Fruit fly (Drosophila melanogaster) whole organism, wandering third instar larva: ENCODE data around the gene CG1142.

Source experiments
- CG9705 ChIP-seq: fragments of 200-800 bp; sonication (Bioruptor generic); optimal IDR thresholded peaks from 2 replicates; lab custom pipeline; 2018; ENCODE audit warnings: missing biosample characterization, mild to moderate bottlenecking, missing genetic modification characterization
- CrebA ChIP-seq: fragments of 200-800 bp; sonication (Bioruptor generic); optimal IDR thresholded peaks from 2 replicates; lab custom pipeline; 2016; ENCODE audit warnings: missing biosample characterization, mild to moderate bottlenecking, missing genetic modification characterization, borderline replicate concordance
- Dif ChIP-seq: fragments of 200-275, 200-300 bp; sonication (Bioruptor generic); optimal IDR thresholded peaks from 2 replicates; lab custom pipeline; 2018; ENCODE audit warnings: missing biosample characterization, missing genetic modification characterization; ENCODE audit not compliant: partially characterized antibody
- Rel ChIP-seq, 2 experiments: fragments of 200-800 bp; sonication (Bioruptor generic) in 1 of 2; optimal IDR thresholded peaks; 2 replicates in 1 of 2; 3 replicates in 1 of 2; lab custom pipeline; 2016 to 2019; ENCODE audit warnings: mild to moderate bottlenecking in 2 of 2, missing biosample characterization in 2 of 2, missing genetic modification characterization in 2 of 2, moderate library complexity in 1 of 2
- dmrt93B ChIP-seq: fragments of 200-800 bp; sonication (Bioruptor generic); optimal IDR thresholded peaks from 2 replicates; lab custom pipeline; 2018; ENCODE audit warnings: missing biosample characterization, mild to moderate bottlenecking, missing genetic modification characterization
- foxo ChIP-seq, 2 experiments: fragments of 200-800 bp; sonication (Bioruptor generic); optimal IDR thresholded peaks; 2 replicates in 1 of 2; 3 replicates in 1 of 2; lab custom pipeline; 2016 to 2017; ENCODE audit warnings: missing biosample characterization in 2 of 2, missing genetic modification characterization in 2 of 2
- lola ChIP-seq: fragments of >200 bp; optimal IDR thresholded peaks from 2 replicates; lab custom pipeline; 2017; ENCODE audit warnings: missing biosample characterization, missing genetic modification characterization
- tai ChIP-seq: sonication (Bioruptor generic); optimal IDR thresholded peaks from 2 replicates; lab custom pipeline; 2016; ENCODE audit warnings: missing biosample characterization, missing genetic modification characterization

dm6 chr3R:7522266-7522955 is 48.8 kb upstream of the CG1142 start:
- TF ChIP-seq foxo (GFP tag; optimal IDR thresholded peaks at IDR 0.05; lab: Kevin White, UChicago) (no peak), dmrt93B (GFP tag; lab: Kevin White, UChicago) (no peak), Dif (GFP tag; lab: Kevin White, UChicago) (no peak), tai (GFP tag; lab: Kevin White, UChicago) (no peak), Rel (GFP tag; optimal IDR thresholded peaks at IDR 0.05; lab: Kevin White, UChicago) (no peak), Rel (tag; optimal IDR thresholded peaks at IDR 0.05; lab: Kevin White, UChicago) (no peak), lola (no peak), CG9705 (GFP tag; lab: Kevin White, UChicago) (no peak), CrebA (GFP tag; lab: Kevin White, UChicago) (no peak)
